Fruit fly (Drosophila melanogaster) whole organism: Measurements from ENCODE around the gene Rpp14a.

Experiments used
- CG8478 ChIP-seq: fragments of >200 bp; optimal IDR thresholded peaks from 2 replicates; lab custom pipeline; 2018; ENCODE audit warnings: inconsistent platforms
- Dll ChIP-seq: fragments of >200 bp; optimal IDR thresholded peaks from 2 replicates; lab custom pipeline; 2017
- EcR ChIP-seq, 2 experiments: fragments of >200 bp; optimal IDR thresholded peaks; 2 replicates each; lab custom pipeline; 2017; ENCODE audit warnings: missing biosample characterization in 2 of 2, missing genetic modification characterization in 2 of 2, missing genetic modification reagents in 2 of 2
- pan ChIP-seq: fragments of >200 bp; optimal IDR thresholded peaks from 2 replicates; lab custom pipeline; 2017
- psq ChIP-seq: fragments of >200 bp; optimal IDR thresholded peaks from 2 replicates; lab custom pipeline; 2017
- usp ChIP-seq: fragments of >200 bp; optimal IDR thresholded peaks from 2 replicates; lab custom pipeline; 2017; ENCODE audit warnings: missing biosample characterization, missing genetic modification characterization, mixed read lengths

The Rpp14a gene

dm6 chr3R:30032281-30032680 lies 24.4 kb upstream of the Rpp14a start:
- no peak for TF ChIP-seq Dll (lab: Kevin White, UChicago)
- no peak for TF ChIP-seq usp (GFP tag; lab: Kevin White, UChicago)
- TF ChIP-seq CG8478 (lab: Kevin White, UChicago): no peak
- no peak for TF ChIP-seq EcR (GFP tag; optimal IDR thresholded peaks at IDR 0.05; lab: Kevin White, UChicago)
- no peak for TF ChIP-seq pan (lab: Kevin White, UChicago)
- TF ChIP-seq psq (lab: Kevin White, UChicago): no peak

DNA sequence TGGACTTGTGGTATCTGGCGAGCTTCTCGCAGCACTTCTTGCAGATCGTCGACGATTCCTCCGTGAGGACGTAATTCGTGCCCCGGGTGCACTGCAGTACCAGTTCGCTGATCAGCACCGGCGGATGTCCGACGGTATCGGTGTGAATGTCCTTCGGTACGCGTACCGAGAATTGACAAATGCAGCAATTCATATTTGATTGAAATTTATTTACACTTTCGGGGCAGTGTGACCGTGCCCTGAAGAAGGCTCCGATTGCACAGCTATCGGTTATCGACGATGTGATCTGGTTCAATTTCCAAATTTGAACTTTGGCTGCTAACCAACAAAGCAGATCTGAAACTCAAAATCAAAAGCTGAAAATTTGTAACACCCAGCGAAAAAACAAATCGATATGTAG lies 20.1 kb upstream of the Rpp14a start, which contains the start of gene ZIPIC:
Gene ZIPIC (minus strand): TSS at position 262 of the 400 bp plus-strand sequence.
- TF ChIP-seq CG8478 (lab: Kevin White, UChicago): no peak
- TF ChIP-seq psq (lab: Kevin White, UChicago): no peak
- TF ChIP-seq usp (GFP tag; lab: Kevin White, UChicago): no peak
- TF ChIP-seq EcR (GFP tag; optimal IDR thresholded peaks at IDR 0.05; lab: Kevin White, UChicago): no peak
- no peak for TF ChIP-seq pan (lab: Kevin White, UChicago)
- TF ChIP-seq Dll (lab: Kevin White, UChicago): no peak

DNA sequence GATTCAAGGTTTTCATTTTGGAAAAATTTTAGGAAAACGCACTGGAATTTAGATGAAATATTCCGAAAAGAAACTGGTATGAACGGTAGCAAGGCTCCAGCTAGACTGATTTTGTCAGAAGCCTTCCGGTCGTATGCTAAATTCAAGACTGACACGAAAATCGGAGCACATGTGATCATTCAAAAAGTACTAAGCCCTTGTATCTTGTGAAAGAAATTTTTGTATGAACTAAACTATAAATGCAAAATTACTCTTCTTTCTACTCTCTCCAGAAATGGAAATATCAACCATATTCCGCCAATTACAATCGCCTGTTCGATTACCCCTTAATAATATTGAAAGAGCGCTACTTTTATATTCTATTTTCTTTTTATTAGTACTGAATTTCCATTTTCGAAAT lies 19.0 kb upstream of the Rpp14a start, which contains the start of gene ocn:
Gene ocn (minus strand): TSS at position 101 of the 400 bp plus-strand sequence.
- TF ChIP-seq EcR (GFP tag; optimal IDR thresholded peaks at IDR 0.05; lab: Kevin White, UChicago): no peak
- no peak for TF ChIP-seq usp (GFP tag; lab: Kevin White, UChicago)
- no peak for TF ChIP-seq CG8478 (lab: Kevin White, UChicago)
- no peak for TF ChIP-seq pan (lab: Kevin White, UChicago)
- TF ChIP-seq Dll (lab: Kevin White, UChicago): no peak
- TF ChIP-seq psq (lab: Kevin White, UChicago): no peak

DNA sequence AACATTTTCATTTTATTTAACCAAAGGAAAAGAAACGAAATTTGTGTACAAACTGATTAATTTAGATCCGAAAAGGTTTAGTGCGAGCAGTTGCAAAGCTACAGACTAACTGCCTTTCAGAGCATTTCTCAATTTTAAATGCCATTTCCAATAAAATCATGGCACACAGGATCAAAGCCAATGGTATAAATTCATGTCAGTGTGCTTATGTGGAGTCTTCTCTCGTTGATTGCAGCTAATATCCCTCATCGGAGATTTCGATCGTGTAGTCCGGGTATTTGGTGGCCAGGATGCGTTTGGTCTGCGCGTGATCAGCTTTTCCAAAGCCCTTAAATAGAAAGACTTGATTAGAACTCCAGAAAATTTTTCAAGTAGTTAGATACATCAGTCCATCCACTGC lies 18.0 kb upstream of the Rpp14a start, which contains the start of gene janB:
Gene janB (minus strand): TSS at position 101 of the 400 bp plus-strand sequence.
- no peak for TF ChIP-seq CG8478 (lab: Kevin White, UChicago)
- TF ChIP-seq EcR (GFP tag; optimal IDR thresholded peaks at IDR 0.05; lab: Kevin White, UChicago): no peak
- TF ChIP-seq pan (lab: Kevin White, UChicago): no peak
- TF ChIP-seq Dll (lab: Kevin White, UChicago): no peak
- TF ChIP-seq usp (GFP tag; lab: Kevin White, UChicago): no peak
- TF ChIP-seq psq (lab: Kevin White, UChicago): no peak

- TF ChIP-seq usp (GFP tag; lab: Kevin White, UChicago) (no peak), psq (lab: Kevin White, UChicago) (no peak), CG8478 (lab: Kevin White, UChicago) (no peak), Dll (lab: Kevin White, UChicago) (no peak), pan (lab: Kevin White, UChicago) (no peak), EcR (GFP tag; optimal IDR thresholded peaks at IDR 0.05; lab: Kevin White, UChicago) (no peak)
Observed at dm6 chr3R:30039494-30039893, 17.2 kb upstream of the Rpp14a start, which contains the start of the genes janA, Sry-alpha and Sry-beta. janA (minus strand) TSS chr3R:30039533. Sry-alpha (plus strand) TSS chr3R:30039719. Sry-beta (plus strand) TSS chr3R:30039719.

- no peak for TF ChIP-seq usp (GFP tag; lab: Kevin White, UChicago)
- TF ChIP-seq Dll (lab: Kevin White, UChicago): no peak
- no peak for TF ChIP-seq EcR (GFP tag; optimal IDR thresholded peaks at IDR 0.05; lab: Kevin White, UChicago)
- TF ChIP-seq psq (lab: Kevin White, UChicago): no peak
- no peak for TF ChIP-seq CG8478 (lab: Kevin White, UChicago)
- TF ChIP-seq pan (lab: Kevin White, UChicago): no peak
Observed at dm6 chr3R:30040879-30041278, 15.8 kb upstream of the Rpp14a start.

- TF ChIP-seq EcR (GFP tag; optimal IDR thresholded peaks at IDR 0.05; lab: Kevin White, UChicago) (no peak), Dll (lab: Kevin White, UChicago) (no peak), psq (lab: Kevin White, UChicago) (no peak), usp (GFP tag; lab: Kevin White, UChicago) (no peak), CG8478 (lab: Kevin White, UChicago) (no peak), pan (lab: Kevin White, UChicago) (no peak)
Observed at dm6 chr3R:30043139-30043744, 13.4 kb upstream of the Rpp14a start, which contains the start of gene Sry-delta. Sry-delta (plus strand) TSS chr3R:30043341.

dm6 chr3R:30046029-30047001 lies 10.3 kb upstream of the Rpp14a start, which contains the start of the genes RpL32 and CG7943:
RpL32 (minus strand) TSS chr3R:30046161.
CG7943 (plus strand) TSS chr3R:30046470.
- TF ChIP-seq psq (lab: Kevin White, UChicago) (no peak), pan (lab: Kevin White, UChicago) (no peak), Dll (lab: Kevin White, UChicago) (no peak), usp (GFP tag; lab: Kevin White, UChicago) (no peak), EcR (GFP tag; optimal IDR thresholded peaks at IDR 0.05; lab: Kevin White, UChicago) (no peak), CG8478 (lab: Kevin White, UChicago) (no peak)

DNA sequence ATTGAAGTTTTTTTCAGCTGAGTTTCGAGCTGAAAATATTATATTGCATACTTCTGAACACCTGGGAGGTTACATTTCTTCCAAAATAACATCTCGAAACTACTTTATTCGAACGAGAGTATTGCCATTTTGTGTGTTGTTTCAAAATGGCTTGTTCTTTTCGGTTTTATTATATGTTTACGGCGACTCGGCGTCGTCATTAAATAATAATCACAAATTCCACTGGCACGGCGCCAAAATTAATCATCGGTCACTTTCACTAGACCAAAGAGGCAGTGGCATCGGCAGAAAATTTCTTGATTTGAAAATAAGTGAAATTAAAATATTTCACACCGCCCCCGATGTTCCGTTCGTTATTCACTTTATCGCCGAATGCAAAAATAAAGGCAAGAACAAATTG lies 6.2 kb upstream of the Rpp14a start:
- TF ChIP-seq usp (GFP tag; lab: Kevin White, UChicago) (no peak), Dll (lab: Kevin White, UChicago) (no peak), EcR (GFP tag; optimal IDR thresholded peaks at IDR 0.05; lab: Kevin White, UChicago) (no peak), psq (lab: Kevin White, UChicago) (no peak), pan (lab: Kevin White, UChicago) (no peak), CG8478 (lab: Kevin White, UChicago) (no peak)

dm6 chr3R:30051933-30052332 lies 4.7 kb upstream of the Rpp14a start, which contains the start of gene CG15528:
CG15528 (minus strand) TSS chr3R:30052112.
- no peak for TF ChIP-seq pan (lab: Kevin White, UChicago)
- TF ChIP-seq Dll (lab: Kevin White, UChicago): no peak
- no peak for TF ChIP-seq EcR (GFP tag; optimal IDR thresholded peaks at IDR 0.05; lab: Kevin White, UChicago)
- TF ChIP-seq CG8478 (lab: Kevin White, UChicago): no peak
- TF ChIP-seq psq (lab: Kevin White, UChicago): no peak
- TF ChIP-seq usp (GFP tag; lab: Kevin White, UChicago): no peak
